Worm (Caenorhabditis elegans) whole organism, L2 larva: ENCODE data around the gene C49G7.12.

Experiments used
- aly-2 ChIP-seq: fragments of 150-350 bp; optimal IDR thresholded peaks from 2 replicates; lab custom pipeline; 2014; ENCODE audit warnings: missing biosample characterization, missing genetic modification characterization
- ceh-16 ChIP-seq: fragments of 150-350 bp; optimal IDR thresholded peaks from 2 replicates; lab custom pipeline; 2014; ENCODE audit warnings: missing biosample characterization, missing genetic modification characterization
- ceh-82 ChIP-seq: fragments of 150-350 bp; optimal IDR thresholded peaks from 2 replicates; lab custom pipeline; 2014; ENCODE audit warnings: missing biosample characterization, missing genetic modification characterization
- elt-1 ChIP-seq: fragments of 150-350 bp; optimal IDR thresholded peaks from 2 replicates; lab custom pipeline; 2014; ENCODE audit warnings: missing biosample characterization, missing genetic modification characterization
- lin-39 ChIP-seq: fragments of 150-350 bp; optimal IDR thresholded peaks from 2 replicates; lab custom pipeline; 2014; ENCODE audit warnings: missing biosample characterization, missing genetic modification reagents, missing genetic modification characterization
- mbf-1 ChIP-seq: sonication (generic microtip); optimal IDR thresholded peaks from 2 replicates; lab custom pipeline; 2017; ENCODE audit warnings: missing biosample characterization, missing genetic modification characterization
- mdl-1 ChIP-seq, 2 experiments: fragments of 150-350 bp in 1 of 2; sonication (generic microtip) in 1 of 2; optimal IDR thresholded peaks; 2 replicates each; lab custom pipeline; 2017; ENCODE audit warnings: missing biosample characterization in 2 of 2, missing genetic modification characterization in 2 of 2
- nhr-237 ChIP-seq: fragments of 150-350 bp; optimal IDR thresholded peaks from 2 replicates; lab custom pipeline; 2014; ENCODE audit warnings: missing biosample characterization, missing genetic modification characterization
- sma-9 ChIP-seq, 2 experiments: fragments of 150-350 bp in 1 of 2; sonication (generic microtip) in 1 of 2; optimal IDR thresholded peaks; 2 replicates each; lab custom pipeline; 2014 to 2016; ENCODE audit warnings: missing genetic modification characterization in 2 of 2, mild to moderate bottlenecking in 1 of 2, missing biosample characterization in 1 of 2, missing compliant biosample characterization in 1 of 2, missing genetic modification reagents in 1 of 2, moderate library complexity in 1 of 2
- unc-62 ChIP-seq: fragments of 150-350 bp; optimal IDR thresholded peaks from 2 replicates; lab custom pipeline; 2014; ENCODE audit warnings: missing biosample characterization, missing genetic modification reagents, missing genetic modification characterization
- ztf-11 ChIP-seq: sonication (generic microtip); optimal IDR thresholded peaks from 2 replicates; lab custom pipeline; 2017; ENCODE audit warnings: missing biosample characterization, missing genetic modification characterization
- ztf-4 ChIP-seq: fragments of 150-350 bp; optimal IDR thresholded peaks from 2 replicates; lab custom pipeline; 2014; ENCODE audit warnings: missing biosample characterization, missing genetic modification characterization

Gene C49G7.12

ce11 chrV:4081283-4081682 is 43.1 kb downstream of the C49G7.12 start, which contains the start of gene srh-211:
Gene srh-211, minus strand, starts transcription at chrV:4081383.
- no peak for TF ChIP-seq aly-2
- no peak for TF ChIP-seq nhr-237 (tag; lab: Kevin White, UChicago)
- no peak for TF ChIP-seq ztf-4 (tag; lab: Kevin White, UChicago)

ce11 chrV:4082952-4083351 is 44.7 kb downstream of the C49G7.12 start, which contains the start of gene F38H12.5:
Gene F38H12.5, minus strand, starts transcription at chrV:4083052.
- TF ChIP-seq ceh-16 (tag; lab: Kevin White, UChicago): no peak
- no peak for TF ChIP-seq elt-1 (tag; lab: Kevin White, UChicago)
- TF ChIP-seq sma-9 (GFP tag; optimal IDR thresholded peaks at IDR 0.05; lab: Kevin White, UChicago): no peak
- TF ChIP-seq sma-9 (tag; optimal IDR thresholded peaks at IDR 0.05; lab: Kevin White, UChicago): no peak
- TF ChIP-seq nhr-237 (tag; lab: Kevin White, UChicago): no peak
- no peak for TF ChIP-seq mdl-1 (tag; optimal IDR thresholded peaks at IDR 0.05; lab: Kevin White, UChicago)
- TF ChIP-seq ceh-82 (tag; lab: Kevin White, UChicago): no peak
- TF ChIP-seq lin-39 (tag; lab: Kevin White, UChicago): no peak
- no peak for TF ChIP-seq unc-62 (GFP tag; lab: Kevin White, UChicago)
- no peak for TF ChIP-seq ztf-11 (tag; lab: Kevin White, UChicago)
- no peak for TF ChIP-seq mbf-1 (tag; lab: Kevin White, UChicago)
